Fruit fly (Drosophila melanogaster) whole organism, embryonic: ENCODE measurements around the gene beta'COP.
A peak's percentile ranks its signal among the peaks of the same experiment; 100 is the strongest.

Source experiments
- Atf3 ChIP-seq: fragments of 200-800 bp; sonication (Bioruptor generic); optimal IDR thresholded peaks from 3 replicates; lab custom pipeline; 2016; ENCODE audit warnings: missing biosample characterization, missing genetic modification characterization
- B-H2 ChIP-seq: fragments of 200-800 bp; sonication (Bioruptor generic); optimal IDR thresholded peaks from 2 replicates; lab custom pipeline; 2018; ENCODE audit warnings: missing biosample characterization, mild to moderate bottlenecking, missing genetic modification characterization
- CG10462 ChIP-seq: fragments of 200-800 bp; sonication (Bioruptor generic); optimal IDR thresholded peaks from 2 replicates; lab custom pipeline; 2016; ENCODE audit warnings: missing biosample characterization, missing genetic modification characterization
- CG12769 ChIP-seq: fragments of 200-800 bp; sonication (Bioruptor generic); optimal IDR thresholded peaks from 2 replicates; lab custom pipeline; 2019; ENCODE audit warnings: missing biosample characterization, mild to moderate bottlenecking, missing genetic modification characterization, moderate library complexity
- CG13123 ChIP-seq: fragments of 200-800 bp; sonication (Bioruptor generic); optimal IDR thresholded peaks from 2 replicates; lab custom pipeline; 2016; ENCODE audit warnings: missing biosample characterization, missing genetic modification characterization
- CG13894 ChIP-seq: fragments of 200-800 bp; sonication (Bioruptor generic); optimal IDR thresholded peaks from 3 replicates; lab custom pipeline; 2018; ENCODE audit warnings: missing biosample characterization, mild to moderate bottlenecking, missing genetic modification characterization, moderate library complexity
- CG14710 ChIP-seq: fragments of 200-800 bp; sonication (Bioruptor generic); optimal IDR thresholded peaks from 3 replicates; lab custom pipeline; 2019; ENCODE audit warnings: missing biosample characterization, mild to moderate bottlenecking, missing genetic modification characterization, moderate library complexity
- CG1602 ChIP-seq: fragments of 200-800 bp; sonication (Bioruptor generic); optimal IDR thresholded peaks from 3 replicates; lab custom pipeline; 2016; ENCODE audit warnings: missing biosample characterization, missing genetic modification characterization
- CG17361 ChIP-seq: fragments of 200-800 bp; sonication (Bioruptor generic); IDR thresholded peaks from 3 replicates; pipeline ENCODE4 v1.3.6; 2022; ENCODE audit warnings: missing biosample characterization, missing genetic modification characterization
- CG17568 ChIP-seq: fragments of 200-800 bp; sonication (Bioruptor generic); optimal IDR thresholded peaks from 2 replicates; lab custom pipeline; 2018; ENCODE audit warnings: missing biosample characterization, mild to moderate bottlenecking, missing genetic modification characterization, moderate library complexity
- CG31388 ChIP-seq: fragments of 200-800 bp; sonication (Bioruptor generic); optimal IDR thresholded peaks from 2 replicates; lab custom pipeline; 2016; ENCODE audit warnings: missing biosample characterization, missing genetic modification characterization
- CG34376 ChIP-seq: fragments of 200-800 bp; sonication (Bioruptor generic); optimal IDR thresholded peaks from 2 replicates; lab custom pipeline; 2018; ENCODE audit warnings: missing biosample characterization, mild to moderate bottlenecking, missing genetic modification characterization
- CG6689 ChIP-seq: fragments of 200-800 bp; sonication (Bioruptor generic); IDR thresholded peaks from 2 replicates; pipeline ENCODE4 v1.3.6; 2022; ENCODE audit warnings: missing biosample characterization, missing genetic modification characterization
- CG6791 ChIP-seq: fragments of 200-800 bp; sonication (Bioruptor generic); IDR thresholded peaks from 3 replicates; pipeline ENCODE4 v1.3.6; 2022; ENCODE audit warnings: missing biosample characterization, missing genetic modification characterization; ENCODE audit not compliant: partially characterized antibody
- CG7786 ChIP-seq: fragments of 200-800 bp; sonication (Bioruptor generic); optimal IDR thresholded peaks from 2 replicates; lab custom pipeline; 2016; ENCODE audit warnings: missing biosample characterization, missing genetic modification characterization
- CG7928 ChIP-seq: fragments of 200-800 bp; sonication (Bioruptor generic); optimal IDR thresholded peaks from 2 replicates; lab custom pipeline; 2017; ENCODE audit warnings: missing biosample characterization, mild to moderate bottlenecking, missing genetic modification characterization
- CG8290 ChIP-seq, 3 experiments: fragments of 200-800 bp; sonication (Bioruptor generic); optimal IDR thresholded peaks; 2 replicates each; lab custom pipeline; 2016 to 2019; ENCODE audit warnings: missing biosample characterization in 3 of 3, missing genetic modification characterization in 3 of 3, mild to moderate bottlenecking in 2 of 3, moderate library complexity in 1 of 3
- CG9727 ChIP-seq: fragments of 200-800 bp; sonication (Bioruptor generic); optimal IDR thresholded peaks from 3 replicates; lab custom pipeline; 2017; ENCODE audit warnings: missing biosample characterization, mild to moderate bottlenecking, missing genetic modification characterization
- CG9932 ChIP-seq: fragments of 200-800 bp; sonication (Bioruptor generic); IDR thresholded peaks from 2 replicates; pipeline ENCODE4 v1.3.6; 2022; ENCODE audit warnings: missing biosample characterization, missing genetic modification characterization
- CHES-1-like ChIP-seq: fragments of 200-800 bp; sonication (Bioruptor generic); optimal IDR thresholded peaks from 2 replicates; lab custom pipeline; 2016; ENCODE audit warnings: missing biosample characterization, missing genetic modification characterization
- Elba2 ChIP-seq: fragments of 200-800 bp; sonication (Bioruptor generic); optimal IDR thresholded peaks from 3 replicates; lab custom pipeline; 2016; ENCODE audit warnings: missing biosample characterization, missing genetic modification characterization
- GATAe ChIP-seq: fragments of 200-800 bp; sonication (Bioruptor generic); conservative IDR thresholded peaks from 2 replicates; pipeline ENCODE4 v1.3.6; 2022; ENCODE audit warnings: missing biosample characterization, missing genetic modification characterization
- MTF-1 ChIP-seq: fragments of 200-800 bp; sonication (Bioruptor generic); optimal IDR thresholded peaks from 2 replicates; lab custom pipeline; 2018; ENCODE audit warnings: missing biosample characterization, mild to moderate bottlenecking, missing genetic modification characterization, borderline replicate concordance
- Med ChIP-seq: fragments of 200-800 bp; sonication (Bioruptor generic); peaks from one replicate; lab custom pipeline; 2016; ENCODE audit warnings: missing biosample characterization, missing genetic modification characterization, mild to moderate bottlenecking, inconsistent platforms, moderate library complexity
- Meics ChIP-seq: fragments of 200-800 bp; sonication (Bioruptor generic); optimal IDR thresholded peaks from 2 replicates; lab custom pipeline; 2017; ENCODE audit warnings: missing biosample characterization, mild to moderate bottlenecking, missing genetic modification characterization
- Poxn ChIP-seq: fragments of 200-800 bp; sonication (Bioruptor generic); IDR thresholded peaks from 2 replicates; pipeline ENCODE4 v1.3.6; 2022; ENCODE audit warnings: missing biosample characterization, missing genetic modification characterization
- Stat92E ChIP-seq, 3 experiments: fragments of >200 bp in 2 of 3; fragments of 200-800 bp in 1 of 3; sonication (Bioruptor generic) in 1 of 3; optimal IDR thresholded peaks; 2 replicates each; lab custom pipeline; 2017 to 2019; ENCODE audit warnings: missing biosample characterization in 3 of 3, missing genetic modification characterization in 3 of 3, mild to moderate bottlenecking in 1 of 3, moderate library complexity in 1 of 3
- Taf1 ChIP-seq: fragments of 200-800 bp; sonication (Bioruptor generic); IDR thresholded peaks from 2 replicates; pipeline ENCODE4 v1.3.6; 2022; ENCODE audit warnings: missing biosample characterization, missing genetic modification characterization
- dmrt11E ChIP-seq: fragments of 200-800 bp; sonication (Bioruptor generic); optimal IDR thresholded peaks from 3 replicates; lab custom pipeline; 2018; ENCODE audit warnings: missing biosample characterization, mild to moderate bottlenecking, missing genetic modification characterization, moderate library complexity
- fu2 ChIP-seq: fragments of 200-800 bp; sonication (Bioruptor generic); optimal IDR thresholded peaks from 2 replicates; lab custom pipeline; 2016; ENCODE audit warnings: missing biosample characterization, missing genetic modification characterization
- gem ChIP-seq: fragments of 200-800 bp; sonication (Bioruptor generic); optimal IDR thresholded peaks from 2 replicates; lab custom pipeline; 2019; ENCODE audit warnings: missing biosample characterization, mild to moderate bottlenecking, missing genetic modification characterization, moderate library complexity
- gt ChIP-seq: fragments of 200-800 bp; sonication (Bioruptor generic); IDR thresholded peaks from 2 replicates; pipeline ENCODE4 v1.3.6; 2022; ENCODE audit warnings: missing biosample characterization, missing genetic modification characterization
- her ChIP-seq: fragments of 200-800 bp; sonication (Bioruptor generic); optimal IDR thresholded peaks from 2 replicates; lab custom pipeline; 2016; ENCODE audit warnings: missing biosample characterization, missing genetic modification characterization
- insv ChIP-seq, 2 experiments: fragments of 200-800 bp; sonication (Bioruptor generic); optimal IDR thresholded peaks; 3 replicates each; lab custom pipeline; 2016 to 2018; ENCODE audit warnings: missing biosample characterization in 2 of 2, missing genetic modification characterization in 2 of 2
- jumu ChIP-seq: fragments of 200-800 bp; sonication (Bioruptor generic); optimal IDR thresholded peaks from 3 replicates; lab custom pipeline; 2016; ENCODE audit warnings: missing biosample characterization, missing genetic modification characterization
- lmd ChIP-seq: fragments of 200-800 bp; sonication (Bioruptor generic); IDR thresholded peaks from 2 replicates; pipeline ENCODE4 v1.3.6; 2022; ENCODE audit warnings: missing biosample characterization, missing genetic modification characterization
- mirr ChIP-seq: fragments of 200-800 bp; sonication (Bioruptor generic); optimal IDR thresholded peaks from 3 replicates; lab custom pipeline; 2018; ENCODE audit warnings: missing biosample characterization, mild to moderate bottlenecking, missing genetic modification characterization
- nau ChIP-seq: fragments of 200-800 bp; sonication (Bioruptor generic); optimal IDR thresholded peaks from 3 replicates; lab custom pipeline; 2017; ENCODE audit warnings: missing biosample characterization, mild to moderate bottlenecking, missing genetic modification characterization, missing genetic modification reagents
- nmo ChIP-seq: fragments of 200-800 bp; sonication (Bioruptor generic); optimal IDR thresholded peaks from 2 replicates; lab custom pipeline; 2018; ENCODE audit warnings: missing biosample characterization, mild to moderate bottlenecking, missing genetic modification characterization, moderate library complexity
- pan ChIP-seq, 4 experiments: fragments of >200 bp in 3 of 4; fragments of 200-800 bp in 1 of 4; sonication (Bioruptor generic) in 1 of 4; optimal IDR thresholded peaks in 3 of 4; IDR thresholded peaks in 1 of 4; 2 replicates each; pipeline versions ENCODE4 v1.3.6 to Lab custom; 2017 to 2022; ENCODE audit warnings: missing biosample characterization in 2 of 4, missing genetic modification characterization in 2 of 4, mixed read lengths in 1 of 4
- pb ChIP-seq: fragments of 200-800 bp; sonication (Bioruptor generic); optimal IDR thresholded peaks from 3 replicates; lab custom pipeline; 2016; ENCODE audit warnings: missing biosample characterization, missing genetic modification characterization
- pfk ChIP-seq: fragments of 200-800 bp; sonication (Bioruptor generic); optimal IDR thresholded peaks from 2 replicates; lab custom pipeline; 2018; ENCODE audit warnings: missing biosample characterization, mild to moderate bottlenecking, missing genetic modification characterization, moderate library complexity
- phol ChIP-seq: fragments of 200-800 bp; sonication (Bioruptor generic); optimal IDR thresholded peaks from 3 replicates; lab custom pipeline; 2018; ENCODE audit warnings: missing biosample characterization, mild to moderate bottlenecking, missing genetic modification characterization, moderate library complexity
- pnt ChIP-seq: fragments of 200-800 bp; sonication (Bioruptor generic); optimal IDR thresholded peaks from 3 replicates; lab custom pipeline; 2016; ENCODE audit warnings: missing biosample characterization, missing genetic modification characterization
- pum ChIP-seq: fragments of 200-800 bp; sonication (Bioruptor generic); optimal IDR thresholded peaks from 2 replicates; lab custom pipeline; 2016; ENCODE audit warnings: missing biosample characterization, missing genetic modification characterization
- sens-2 ChIP-seq: fragments of 200-800 bp; sonication (Bioruptor generic); IDR thresholded peaks from 2 replicates; pipeline ENCODE4 v1.3.6; 2022; ENCODE audit warnings: missing biosample characterization, missing genetic modification characterization
- tgo ChIP-seq: fragments of 200-800 bp; sonication (Bioruptor generic); IDR thresholded peaks from 3 replicates; pipeline ENCODE4 v1.3.6; 2022; ENCODE audit warnings: missing biosample characterization, missing genetic modification characterization
- tna ChIP-seq: fragments of 200-800 bp; sonication (Bioruptor generic); IDR thresholded peaks from 2 replicates; pipeline ENCODE4 v1.3.6; 2022; ENCODE audit warnings: missing biosample characterization, missing genetic modification characterization; ENCODE audit not compliant: partially characterized antibody
- vvl ChIP-seq: fragments of 200-800 bp; sonication (Bioruptor generic); IDR thresholded peaks from 2 replicates; pipeline ENCODE4 v1.3.6; 2022; ENCODE audit warnings: missing biosample characterization, missing genetic modification characterization

The beta'COP gene

dm6 chr2L:13368940-13369339, 9.8 kb upstream of the beta'COP start, which contains the start of gene CG31855 (continued):
- peak; percentile 62 for TF ChIP-seq jumu
- no peak for TF ChIP-seq Stat92E (GFP tag; optimal IDR thresholded peaks at IDR 0.05; lab: Kevin White, UChicago)
- peak; percentile 81 for TF ChIP-seq lmd (GFP tag; lab: Robert Waterston, UW)
- TF ChIP-seq CG6689 (GFP tag; lab: Robert Waterston, UW) = peak; percentile 63
- peak; percentile 72 for TF ChIP-seq CG8290 (GFP tag; optimal IDR thresholded peaks at IDR 0.05; lab: Kevin White, UChicago)
- no peak for TF ChIP-seq CG8290 (tag; optimal IDR thresholded peaks at IDR 0.05; lab: Kevin White, UChicago)
- TF ChIP-seq tna (GFP tag; lab: Robert Waterston, UW) = no peak
- peak; percentile 58 for TF ChIP-seq CHES-1-like (GFP tag; lab: Kevin White, UChicago)
- TF ChIP-seq CG13123 (GFP tag; lab: Kevin White, UChicago) = peak; percentile 82
- peak; percentile 41; the same call in 1 of the 2 replicates for TF ChIP-seq Poxn
- TF ChIP-seq vvl (GFP tag; lab: Robert Waterston, UW) = peak; percentile 92
- no peak for TF ChIP-seq gt (GFP tag; lab: Robert Waterston, UW)
- TF ChIP-seq nmo (GFP tag; lab: Kevin White, UChicago) = peak; percentile 62
- peak; percentile 77 for TF ChIP-seq Taf1
- peak; percentile 85 for TF ChIP-seq gem
- TF ChIP-seq CG1602 = peak; percentile 73
- peak; percentile 71 for TF ChIP-seq CG14710 (tag; lab: Kevin White, UChicago)
- TF ChIP-seq fu2 (GFP tag; lab: Kevin White, UChicago) = peak; percentile 69
- no peak for TF ChIP-seq pan (optimal IDR thresholded peaks at IDR 0.05; lab: Kevin White, UChicago)
- peak in 1 of 2 experiments; percentile 88 for TF ChIP-seq pan (GFP tag; optimal IDR thresholded peaks at IDR 0.05 in 1 of 2, IDR thresholded peaks at IDR 0.05 in 1 of 2)
- peak; percentile 66 for TF ChIP-seq mirr (GFP tag; lab: Kevin White, UChicago)
- TF ChIP-seq CG12769 (tag; lab: Kevin White, UChicago) = no peak
- peak; percentile 44 for TF ChIP-seq CG7928 (GFP tag; lab: Kevin White, UChicago)
- TF ChIP-seq GATAe (GFP tag; lab: Robert Waterston, UW) = peak; percentile 30; the same call in 1 of the 2 replicates
- peak; percentile 71 for TF ChIP-seq dmrt11E (tag; lab: Kevin White, UChicago)
- peak; percentile 75 for TF ChIP-seq nau (GFP tag; lab: Kevin White, UChicago)
- peak; percentile 11 for TF ChIP-seq Atf3 (GFP tag; lab: Kevin White, UChicago)
- TF ChIP-seq Med (GFP tag; lab: Kevin White, UChicago) = peak; percentile 95
- TF ChIP-seq CG10462 (GFP tag; lab: Kevin White, UChicago) = peak; percentile 74
- TF ChIP-seq pfk (GFP tag; lab: Kevin White, UChicago) = peak; percentile 59
- peak; percentile 83 for TF ChIP-seq tgo (GFP tag; lab: Robert Waterston, UW)
- peak; percentile 67 for TF ChIP-seq CG31388 (GFP tag; lab: Kevin White, UChicago)
- TF ChIP-seq pum = peak; percentile 81
- TF ChIP-seq CG17568 (GFP tag; lab: Kevin White, UChicago) = no peak
- TF ChIP-seq insv (GFP tag; optimal IDR thresholded peaks at IDR 0.05; lab: Kevin White, UChicago) = peak in 1 of 2 experiments; percentile 55
- TF ChIP-seq phol (tag; lab: Kevin White, UChicago) = peak; percentile 70
- TF ChIP-seq MTF-1 (GFP tag; lab: Kevin White, UChicago) = peak; percentile 69
- peak; percentile 90 for TF ChIP-seq CG34376
- peak; percentile 73 for TF ChIP-seq her (GFP tag; lab: Kevin White, UChicago)
- TF ChIP-seq sens-2 (GFP tag; lab: Robert Waterston, UW) = peak; percentile 61
- TF ChIP-seq CG9727 (GFP tag; lab: Kevin White, UChicago) = peak; percentile 72
- peak; percentile 94 for TF ChIP-seq B-H2
- TF ChIP-seq CG7786 (GFP tag; lab: Kevin White, UChicago) = peak; percentile 54
- peak; percentile 92 for TF ChIP-seq CG13894 (tag; lab: Kevin White, UChicago)
- no peak for TF ChIP-seq pb (GFP tag; lab: Kevin White, UChicago)
- peak; percentile 95 for TF ChIP-seq CG9932 (GFP tag; lab: Robert Waterston, UW)
- TF ChIP-seq pnt (GFP tag; lab: Kevin White, UChicago) = peak; percentile 47
- peak; percentile 83 for TF ChIP-seq Meics
- TF ChIP-seq CG17361 (GFP tag; lab: Robert Waterston, UW) = peak; percentile 73; the same call in 2 of the 3 replicates
- 0 out of 3 replicates have a peak, but pooled peaks have one; percentile 16 for TF ChIP-seq CG6791 (GFP tag; lab: Robert Waterston, UW)
- no peak for TF ChIP-seq Elba2 (GFP tag; lab: Kevin White, UChicago)
